Worm (Caenorhabditis elegans) whole organism, early embryonic: ENCODE measurements around the gene gas-1.

ENCODE experiments used
- B0310.2 ChIP-seq: sonication (generic microtip); optimal IDR thresholded peaks from 2 replicates; lab custom pipeline; 2016; ENCODE audit warnings: mild to moderate bottlenecking, missing genetic modification characterization, missing compliant biosample characterization
- F13C5.2 ChIP-seq: sonication (generic microtip); optimal IDR thresholded peaks from 2 replicates; lab custom pipeline; 2017; ENCODE audit warnings: mild to moderate bottlenecking, missing genetic modification characterization, inconsistent platforms, missing compliant biosample characterization
- aly-1 ChIP-seq: sonication (generic microtip); optimal IDR thresholded peaks from 2 replicates; lab custom pipeline; 2016; ENCODE audit warnings: missing genetic modification characterization, missing compliant biosample characterization
- ama-1 ChIP-seq: fragments of 150-350 bp; optimal IDR thresholded peaks from 2 replicates; lab custom pipeline; 2014
- ceh-13 ChIP-seq: fragments of 200-800 bp; sonication (Bioruptor generic); optimal IDR thresholded peaks from 2 replicates; lab custom pipeline; 2018; ENCODE audit warnings: mild to moderate bottlenecking, missing genetic modification characterization, missing compliant biosample characterization
- ceh-36 ChIP-seq: sonication (generic microtip); optimal IDR thresholded peaks from 2 replicates; lab custom pipeline; 2016; ENCODE audit warnings: missing genetic modification characterization, inconsistent platforms, missing compliant biosample characterization
- ets-7 ChIP-seq: sonication (generic microtip); optimal IDR thresholded peaks from 2 replicates; lab custom pipeline; 2016; ENCODE audit warnings: missing genotype, missing genetic modification characterization, missing compliant biosample characterization
- flt-1 ChIP-seq: fragments of 200-800 bp; sonication (Bioruptor generic); IDR thresholded peaks from 2 replicates; pipeline ENCODE4 v1.3.6; 2022; ENCODE audit warnings: missing genetic modification characterization, missing compliant biosample characterization
- hmbx-1 ChIP-seq: sonication (generic microtip); optimal IDR thresholded peaks from 2 replicates; lab custom pipeline; 2016; ENCODE audit warnings: mild to moderate bottlenecking, missing genetic modification characterization, missing compliant biosample characterization
- hmg-4 ChIP-seq: fragments of 200-800 bp; sonication (Bioruptor generic); optimal IDR thresholded peaks from 2 replicates; lab custom pipeline; 2018; ENCODE audit warnings: mild to moderate bottlenecking, missing genetic modification characterization, missing compliant biosample characterization
- hnd-1 ChIP-seq: sonication (generic microtip); optimal IDR thresholded peaks from 2 replicates; lab custom pipeline; 2016; ENCODE audit warnings: missing genetic modification characterization, missing compliant biosample characterization
- pes-1 ChIP-seq: fragments of 200-800 bp; sonication (Bioruptor generic); IDR thresholded peaks from 2 replicates; pipeline ENCODE4 v1.3.6; 2022; ENCODE audit warnings: missing genetic modification reagents, missing genetic modification characterization, missing compliant biosample characterization
- scrt-1 ChIP-seq: fragments of 200-800 bp; sonication (Bioruptor generic); IDR thresholded peaks from 2 replicates; pipeline ENCODE4 v1.3.6; 2022; ENCODE audit warnings: missing genetic modification characterization, missing compliant biosample characterization
- sea-1 ChIP-seq: fragments of 200-800 bp; sonication (Bioruptor generic); conservative IDR thresholded peaks from 2 replicates; pipeline ENCODE4 v1.3.6; 2022; ENCODE audit warnings: missing genetic modification characterization, missing compliant biosample characterization
- tbx-11 ChIP-seq: fragments of 200-800 bp; sonication (Bioruptor generic); IDR thresholded peaks from 2 replicates; pipeline ENCODE4 v1.3.6; 2022; ENCODE audit warnings: missing genetic modification characterization, missing compliant biosample characterization
- tbx-37 ChIP-seq: fragments of 200-800 bp; sonication (Bioruptor generic); conservative IDR thresholded peaks from 2 replicates; pipeline ENCODE4 v1.3.6; 2022; ENCODE audit warnings: missing genetic modification reagents, missing genetic modification characterization, missing compliant biosample characterization
- tra-4 ChIP-seq: sonication (generic microtip); optimal IDR thresholded peaks from 2 replicates; lab custom pipeline; 2017; ENCODE audit warnings: missing genetic modification characterization, missing compliant biosample characterization

The gas-1 gene

DNA sequence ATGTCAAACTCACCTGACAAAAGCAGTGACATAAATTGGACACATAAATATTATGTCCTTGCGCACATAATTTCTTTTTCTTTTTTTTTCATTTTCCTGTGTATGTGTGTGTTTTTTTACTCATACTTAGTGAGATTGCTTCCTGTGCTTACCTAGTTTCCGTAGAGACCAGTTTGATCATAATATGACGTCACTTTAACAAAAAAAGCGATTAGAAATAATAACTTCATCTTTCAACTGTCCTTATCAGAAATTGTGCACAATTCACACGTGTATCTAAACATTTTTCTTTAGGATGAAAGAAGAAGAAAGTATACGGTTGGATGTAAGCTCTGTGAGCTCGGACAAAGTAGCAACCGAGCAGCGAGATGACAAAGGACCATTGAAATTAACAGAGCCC is 31.8 kb upstream of the gas-1 start:
- TF ChIP-seq sea-1 (GFP tag; lab: Robert Waterston, UW) = no peak
- no peak for TF ChIP-seq F13C5.2 (tag; lab: Kevin White, UChicago)
- TF ChIP-seq aly-1 (tag; lab: Kevin White, UChicago) = no peak

DNA sequence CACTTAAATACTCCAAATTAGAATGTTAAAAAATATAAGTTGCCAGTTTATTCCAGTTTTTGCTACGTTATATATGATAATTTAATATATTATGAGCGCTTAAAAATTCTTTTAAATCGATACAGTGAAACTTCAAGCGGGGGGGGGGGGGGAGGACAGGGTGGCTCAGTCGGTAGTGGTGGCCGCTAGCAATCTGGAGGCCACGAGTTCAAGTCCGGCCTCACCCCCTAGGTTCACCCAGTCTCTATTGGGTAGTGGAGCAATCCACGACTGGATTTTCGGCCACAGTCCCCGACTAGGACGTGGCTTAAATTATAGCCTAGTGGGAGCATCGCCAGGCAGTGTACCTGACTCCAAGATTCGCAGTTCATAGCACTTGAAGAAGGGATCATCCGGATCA is 30.8 kb upstream of the gas-1 start:
- TF ChIP-seq ceh-36 (tag; lab: Kevin White, UChicago) = no peak
- TF ChIP-seq F13C5.2 (tag; lab: Kevin White, UChicago) = no peak
- TF ChIP-seq pes-1 (GFP tag; lab: Robert Waterston, UW) = no peak
- no peak for TF ChIP-seq ama-1 (lab: Kevin White, UChicago)
- no peak for TF ChIP-seq B0310.2 (tag; lab: Kevin White, UChicago)
- TF ChIP-seq scrt-1 (GFP tag; lab: Robert Waterston, UW) = no peak
- no peak for TF ChIP-seq tra-4 (tag; lab: Kevin White, UChicago)
- TF ChIP-seq ets-7 (tag; lab: Kevin White, UChicago) = no peak
- TF ChIP-seq hmbx-1 (tag; lab: Kevin White, UChicago) = no peak
- no peak for TF ChIP-seq ceh-13 (GFP tag; lab: Kevin White, UChicago)
- no peak for TF ChIP-seq sea-1 (GFP tag; lab: Robert Waterston, UW)
- TF ChIP-seq flt-1 (GFP tag; lab: Robert Waterston, UW) = no peak
- no peak for TF ChIP-seq tbx-37 (GFP tag; lab: Robert Waterston, UW)

DNA sequence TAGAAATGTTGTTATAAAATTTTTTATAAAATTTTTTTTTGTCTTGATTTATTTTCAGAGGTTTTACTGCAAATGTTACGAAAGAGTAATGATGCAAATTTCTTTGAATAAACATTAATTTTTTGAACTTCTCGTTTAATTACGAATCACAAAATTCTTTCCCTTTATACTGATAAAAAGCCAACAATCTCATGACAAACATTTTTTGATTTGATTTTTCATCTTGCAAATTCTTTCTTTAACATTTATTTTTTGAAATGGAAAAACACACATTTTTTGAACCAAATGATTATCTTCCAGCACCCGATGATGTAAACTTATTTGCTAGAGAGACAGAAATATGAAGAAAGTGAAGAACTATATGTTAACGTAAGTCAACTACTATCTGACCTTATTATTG is 30.0 kb upstream of the gas-1 start, which contains the start of gene K09E9.1:
Gene K09E9.1, plus strand, starts transcription at position 301 of the 400 bp plus-strand sequence.
- TF ChIP-seq ceh-36 (tag; lab: Kevin White, UChicago) (no peak), ets-7 (tag; lab: Kevin White, UChicago) (no peak), tbx-37 (GFP tag; lab: Robert Waterston, UW) (no peak), F13C5.2 (tag; lab: Kevin White, UChicago) (no peak), ama-1 (lab: Kevin White, UChicago) (no peak), sea-1 (GFP tag; lab: Robert Waterston, UW) (no peak), scrt-1 (GFP tag; lab: Robert Waterston, UW) (no peak), aly-1 (tag; lab: Kevin White, UChicago) (no peak)

DNA sequence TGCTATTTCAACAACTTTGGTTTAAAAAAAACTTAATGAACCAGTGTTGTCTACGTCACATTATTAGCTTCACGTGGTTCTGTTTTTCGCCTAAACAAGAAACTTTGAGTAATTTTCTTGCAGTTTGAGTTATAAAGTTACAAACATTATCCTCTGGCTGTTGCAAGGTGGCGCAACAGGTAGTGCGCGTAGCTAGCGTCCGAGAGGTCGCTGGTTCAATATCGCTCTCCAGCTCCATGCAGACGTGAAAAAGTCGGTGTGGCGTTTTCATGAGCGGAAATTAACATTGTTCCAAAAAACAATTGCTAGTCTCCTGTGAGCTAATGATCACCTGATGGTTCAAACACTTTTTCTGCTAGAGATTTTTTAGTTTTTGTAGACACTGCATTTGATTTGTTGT is 29.1 kb upstream of the gas-1 start:
- TF ChIP-seq F13C5.2 (tag; lab: Kevin White, UChicago) (no peak), scrt-1 (GFP tag; lab: Robert Waterston, UW) (no peak; the same call in 1 of the 2 replicates), tbx-11 (GFP tag; lab: Robert Waterston, UW) (no peak), hmg-4 (peak; percentile 30), sea-1 (GFP tag; lab: Robert Waterston, UW) (no peak), ceh-13 (GFP tag; lab: Kevin White, UChicago) (no peak), ets-7 (tag; lab: Kevin White, UChicago) (no peak), pes-1 (GFP tag; lab: Robert Waterston, UW) (peak; percentile 62), hmbx-1 (tag; lab: Kevin White, UChicago) (no peak), hnd-1 (tag; lab: Kevin White, UChicago) (no peak), tbx-37 (GFP tag; lab: Robert Waterston, UW) (no peak), flt-1 (GFP tag; lab: Robert Waterston, UW) (no peak)

DNA sequence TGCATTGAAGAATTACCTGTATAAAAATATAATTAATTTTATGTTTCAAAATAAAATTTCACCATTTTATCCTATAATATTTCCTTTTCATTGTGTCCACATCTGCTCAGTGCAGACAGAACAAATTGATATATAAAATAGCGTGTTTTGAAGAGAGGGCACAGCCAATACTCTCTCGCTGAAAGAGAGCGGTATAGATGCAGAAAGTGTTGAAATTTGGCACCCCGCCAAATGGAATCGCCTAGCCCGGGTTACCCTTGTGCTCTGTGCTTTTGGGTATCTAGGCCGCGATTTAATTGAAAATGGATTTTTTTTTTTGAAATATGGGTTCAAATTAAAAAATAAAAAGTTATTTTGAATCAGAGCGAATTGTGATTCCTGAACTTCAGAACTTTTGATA is 27.0 kb upstream of the gas-1 start:
- TF ChIP-seq flt-1 (GFP tag; lab: Robert Waterston, UW) = no peak
- no peak for TF ChIP-seq hmbx-1 (tag; lab: Kevin White, UChicago)
- TF ChIP-seq F13C5.2 (tag; lab: Kevin White, UChicago) = no peak
- TF ChIP-seq pes-1 (GFP tag; lab: Robert Waterston, UW) = no peak
- TF ChIP-seq B0310.2 (tag; lab: Kevin White, UChicago) = no peak

DNA sequence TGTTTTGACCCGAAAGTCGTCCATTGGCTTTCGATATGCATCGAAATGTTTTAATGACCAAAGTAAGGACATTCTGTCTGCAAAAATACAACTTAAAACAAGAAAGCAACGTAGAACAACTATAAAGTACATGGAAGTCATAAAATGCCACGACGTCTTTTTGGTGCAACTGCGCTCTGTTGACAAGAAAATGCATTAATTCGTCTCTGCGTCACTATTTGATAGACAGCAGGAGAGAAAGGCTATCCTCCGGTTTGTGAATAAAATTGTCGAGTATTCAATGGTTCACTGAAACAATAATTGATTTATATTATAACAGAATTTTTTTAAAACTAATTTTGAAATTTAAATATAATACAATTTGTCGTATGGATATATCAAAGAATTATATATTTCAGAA is 26.2 kb upstream of the gas-1 start, which contains the start of gene ergi-3:
Gene ergi-3, minus strand, starts transcription at position 311 of the 400 bp plus-strand sequence.
- TF ChIP-seq pes-1 (GFP tag; lab: Robert Waterston, UW) = no peak
- TF ChIP-seq tbx-11 (GFP tag; lab: Robert Waterston, UW) = no peak
- TF ChIP-seq aly-1 (tag; lab: Kevin White, UChicago) = no peak
- TF ChIP-seq flt-1 (GFP tag; lab: Robert Waterston, UW) = no peak
- TF ChIP-seq hmg-4 = no peak
- TF ChIP-seq tra-4 (tag; lab: Kevin White, UChicago) = no peak
- TF ChIP-seq ceh-13 (GFP tag; lab: Kevin White, UChicago) = no peak
- no peak for TF ChIP-seq tbx-37 (GFP tag; lab: Robert Waterston, UW)
- TF ChIP-seq F13C5.2 (tag; lab: Kevin White, UChicago) = peak; percentile 26

DNA sequence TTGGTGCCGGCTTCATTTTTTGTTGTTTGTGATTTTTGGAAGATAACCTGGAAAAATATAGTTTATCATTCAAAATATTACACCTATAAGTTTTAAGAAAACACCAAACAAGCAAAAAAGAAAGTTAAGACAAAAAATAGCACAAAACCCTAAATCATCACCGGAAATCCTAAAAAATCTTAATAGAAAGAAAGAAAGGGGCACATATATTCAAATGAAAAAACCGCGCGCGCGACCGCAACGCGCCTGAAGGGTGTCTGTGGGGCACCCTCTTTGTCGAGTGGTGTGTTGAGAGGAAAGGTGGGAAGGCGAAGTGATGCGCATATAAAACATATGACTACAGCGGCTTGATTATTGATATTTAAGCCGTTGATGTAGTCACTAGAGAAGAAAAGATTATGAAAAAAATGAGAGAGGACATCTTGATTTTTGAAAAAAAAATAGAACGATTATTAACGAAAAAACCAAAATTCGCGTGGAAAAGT is 23.6 kb upstream of the gas-1 start, which contains the start of gene K09E9.3:
Gene K09E9.3, minus strand, starts transcription at position 51 of the 485 bp plus-strand sequence.
- peak; percentile 31 for TF ChIP-seq aly-1 (tag; lab: Kevin White, UChicago)
- 0 out of 2 replicates have a peak, but pooled peaks have one; percentile 3 for TF ChIP-seq pes-1 (GFP tag; lab: Robert Waterston, UW)
- TF ChIP-seq ets-7 (tag; lab: Kevin White, UChicago) = no peak
- TF ChIP-seq F13C5.2 (tag; lab: Kevin White, UChicago) = peak; percentile 50
- TF ChIP-seq flt-1 (GFP tag; lab: Robert Waterston, UW) = no peak
- no peak for TF ChIP-seq ceh-13 (GFP tag; lab: Kevin White, UChicago)
